Fruit fly (Drosophila melanogaster) whole organism, pupa: Measurements from ENCODE around the gene Gr22e.

Experiments
- CG12605 ChIP-seq: fragments of 200-800 bp; sonication (Bioruptor generic); IDR thresholded peaks from 2 replicates; pipeline ENCODE4 v1.3.6; 2022; ENCODE audit warnings: missing biosample characterization, missing genetic modification characterization
- CG14655 ChIP-seq: fragments of 200-800 bp; sonication (Bioruptor generic); optimal IDR thresholded peaks from 3 replicates; lab custom pipeline; 2017; ENCODE audit warnings: mild to moderate bottlenecking, missing biosample characterization, missing genetic modification reagents, missing genetic modification characterization
- CG15710 ChIP-seq: fragments of 200-800 bp; sonication (Bioruptor generic); optimal IDR thresholded peaks from 2 replicates; lab custom pipeline; 2018; ENCODE audit warnings: missing biosample characterization, mild to moderate bottlenecking, missing genetic modification characterization, moderate library complexity
- CG17806 ChIP-seq: fragments of 200-800 bp; sonication (Bioruptor generic); optimal IDR thresholded peaks from 2 replicates; lab custom pipeline; 2018; ENCODE audit warnings: missing biosample characterization, mild to moderate bottlenecking, missing genetic modification characterization, moderate library complexity
- CG4496 ChIP-seq: fragments of 200-800 bp; sonication (Bioruptor generic); IDR thresholded peaks from 3 replicates; pipeline ENCODE4 v1.3.6; 2022; ENCODE audit warnings: missing biosample characterization, missing genetic modification characterization
- CG8159 ChIP-seq: fragments of 200-800 bp; sonication (Bioruptor generic); optimal IDR thresholded peaks from 3 replicates; lab custom pipeline; 2018; ENCODE audit warnings: missing biosample characterization, mild to moderate bottlenecking, missing genetic modification characterization, moderate library complexity
- CG8301 ChIP-seq: fragments of 200-800 bp; sonication (Bioruptor generic); optimal IDR thresholded peaks from 2 replicates; lab custom pipeline; 2018; ENCODE audit warnings: missing biosample characterization, mild to moderate bottlenecking, missing genetic modification characterization
- CG9948 ChIP-seq: fragments of 200-800 bp; sonication (Bioruptor generic); optimal IDR thresholded peaks from 2 replicates; lab custom pipeline; 2018; ENCODE audit warnings: missing biosample characterization, mild to moderate bottlenecking, missing genetic modification characterization, moderate library complexity
- EcR ChIP-seq: fragments of 200-800 bp; sonication (Bioruptor generic); optimal IDR thresholded peaks from 3 replicates; lab custom pipeline; 2019; ENCODE audit warnings: missing biosample characterization, missing genetic modification characterization, mild to moderate bottlenecking, moderate library complexity, missing genetic modification reagents
- Pif1B ChIP-seq: fragments of 200-800 bp; sonication (Bioruptor generic); optimal IDR thresholded peaks from 3 replicates; lab custom pipeline; 2016; ENCODE audit warnings: missing biosample characterization, missing genetic modification characterization
- Snoo ChIP-seq: fragments of 200-800 bp; sonication (Bioruptor generic); optimal IDR thresholded peaks from 3 replicates; lab custom pipeline; 2017; ENCODE audit warnings: missing biosample characterization, mild to moderate bottlenecking, missing genetic modification characterization, inconsistent platforms
- fd96Ca ChIP-seq: fragments of 200-800 bp; sonication (Bioruptor generic); IDR thresholded peaks from 3 replicates; pipeline ENCODE4 v1.3.6; 2022; ENCODE audit warnings: missing biosample characterization, missing genetic modification characterization
- rn ChIP-seq: fragments of 200-800 bp; sonication (Bioruptor generic); IDR thresholded peaks from 2 replicates; pipeline ENCODE4 v1.3.6; 2022; ENCODE audit warnings: missing biosample characterization, missing genetic modification characterization

DNA sequence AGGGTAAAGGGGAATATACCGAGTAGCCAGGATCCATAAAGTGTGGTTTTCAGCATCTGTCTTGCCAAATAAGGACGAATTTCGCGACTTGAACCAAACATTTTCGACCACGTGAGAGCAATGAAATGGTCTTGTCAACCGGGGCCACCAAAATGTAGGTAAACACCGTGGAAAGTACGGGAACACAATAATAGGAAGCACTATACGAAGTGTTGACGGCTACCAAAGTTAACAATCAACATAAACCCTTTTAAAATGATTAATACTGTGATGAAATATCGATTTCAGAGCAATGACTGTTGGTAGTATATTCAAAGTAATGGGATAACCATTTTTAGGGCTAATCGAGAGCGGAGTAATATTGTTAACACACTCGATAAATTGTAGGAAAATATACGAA is 9.3 kb downstream of the Gr22e start, which contains the start of gene Gr22b:
- TF ChIP-seq CG12605 (GFP tag; lab: Robert Waterston, UW) = no peak
- no peak for TF ChIP-seq fd96Ca (GFP tag; lab: Robert Waterston, UW)
- no peak for TF ChIP-seq CG9948 (tag; lab: Kevin White, UChicago)
- TF ChIP-seq CG15710 = no peak
- no peak for TF ChIP-seq EcR (GFP tag; lab: Kevin White, UChicago)
- no peak for TF ChIP-seq CG14655
- no peak for TF ChIP-seq rn (GFP tag; lab: Robert Waterston, UW)
- TF ChIP-seq CG4496 (GFP tag; lab: Robert Waterston, UW) = no peak
- TF ChIP-seq Pif1B (GFP tag; lab: Kevin White, UChicago) = no peak
- no peak for TF ChIP-seq CG8159 (tag; lab: Kevin White, UChicago)
- no peak for TF ChIP-seq CG8301 (tag; lab: Kevin White, UChicago)
- no peak for TF ChIP-seq CG17806 (tag; lab: Kevin White, UChicago)
- no peak for TF ChIP-seq Snoo (tag; lab: Kevin White, UChicago)
